Worm (Caenorhabditis elegans) whole organism, early embryonic: Measurements from ENCODE around the gene fbxa-85.

Source experiments
- aly-1 ChIP-seq: sonication (generic microtip); optimal IDR thresholded peaks from 2 replicates; lab custom pipeline; 2016; ENCODE audit warnings: missing genetic modification characterization, missing compliant biosample characterization
- ama-1 ChIP-seq: fragments of 150-350 bp; optimal IDR thresholded peaks from 2 replicates; lab custom pipeline; 2014
- ceh-13 ChIP-seq: fragments of 200-800 bp; sonication (Bioruptor generic); optimal IDR thresholded peaks from 2 replicates; lab custom pipeline; 2018; ENCODE audit warnings: mild to moderate bottlenecking, missing genetic modification characterization, missing compliant biosample characterization
- ceh-36 ChIP-seq: sonication (generic microtip); optimal IDR thresholded peaks from 2 replicates; lab custom pipeline; 2016; ENCODE audit warnings: missing genetic modification characterization, inconsistent platforms, missing compliant biosample characterization
- hmbx-1 ChIP-seq: sonication (generic microtip); optimal IDR thresholded peaks from 2 replicates; lab custom pipeline; 2016; ENCODE audit warnings: mild to moderate bottlenecking, missing genetic modification characterization, missing compliant biosample characterization
- pes-1 ChIP-seq: fragments of 200-800 bp; sonication (Bioruptor generic); IDR thresholded peaks from 2 replicates; pipeline ENCODE4 v1.3.6; 2022; ENCODE audit warnings: missing genetic modification reagents, missing genetic modification characterization, missing compliant biosample characterization

- TF ChIP-seq pes-1 (GFP tag; lab: Robert Waterston, UW), result no peak
- no peak for TF ChIP-seq aly-1
- no peak for TF ChIP-seq ceh-13
- no peak for TF ChIP-seq hmbx-1 (tag; lab: Kevin White, UChicago)
- TF ChIP-seq ama-1 (lab: Kevin White, UChicago), result no peak
- TF ChIP-seq ceh-36 (tag; lab: Kevin White, UChicago), result no peak
These were observed at the start of gene fbxa-85 for ce11 chrV:17258868-17259267.
